Worm (Caenorhabditis elegans): ENCODE results near the gene bbs-8.

DNA sequence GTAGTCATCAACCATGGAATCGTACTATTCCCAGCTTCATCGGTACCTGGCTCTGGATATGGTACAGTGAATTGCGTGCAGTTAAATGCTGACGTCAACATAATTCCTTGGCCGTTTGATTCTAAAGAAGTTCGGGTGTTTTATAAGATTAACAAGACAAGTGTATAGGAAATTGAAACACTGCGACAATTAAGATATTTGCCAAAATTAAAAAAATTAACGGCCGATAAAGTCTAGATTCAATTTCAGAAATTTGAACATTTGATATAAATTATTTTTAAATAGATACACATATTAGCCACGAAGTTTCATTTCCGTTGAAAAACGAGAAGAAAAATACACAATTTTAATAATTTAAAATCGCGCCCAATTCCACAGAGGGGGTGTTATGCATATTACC, 41.5 kb upstream of the bbs-8 start, which contains the start of gene dmsr-12:
- TF ChIP-seq ceh-9 (tag; optimal IDR thresholded peaks at IDR 0.05), result no peak
- TF ChIP-seq sdc-2 (tag; optimal IDR thresholded peaks at IDR 0.05), result no peak
- TF ChIP-seq lim-6 (tag; optimal IDR thresholded peaks at IDR 0.05), result no peak
- no peak for TF ChIP-seq elt-2 (tag; optimal IDR thresholded peaks at IDR 0.05)
- TF ChIP-seq nhr-11 (tag; optimal IDR thresholded peaks at IDR 0.05), result no peak
- no peak for TF ChIP-seq fkh-10 (GFP tag; optimal IDR thresholded peaks at IDR 0.05)
- TF ChIP-seq pat-9 (tag; optimal IDR thresholded peaks at IDR 0.05), result no peak
- no peak for TF ChIP-seq hlh-30 (tag; optimal IDR thresholded peaks at IDR 0.05; ENCODE audit: insufficient read depth)
- TF ChIP-seq nhr-232 (tag; optimal IDR thresholded peaks at IDR 0.05), result no peak
- no peak for TF ChIP-seq unc-86 (tag; optimal IDR thresholded peaks at IDR 0.05)
- no peak for TF ChIP-seq unc-42 (tag; optimal IDR thresholded peaks at IDR 0.05)
